Worm (Caenorhabditis elegans): ENCODE measurements around the gene kin-16.

kin-16 gene

ce11 chrII:9438227-9438626 is 2.3 kb upstream of the kin-16 start, which contains the start of gene chil-13:
Gene chil-13 (minus strand): TSS chrII:9438327.
- TF ChIP-seq aptf-2 (GFP tag; conservative IDR thresholded peaks at IDR 0.05): no peak
- TF ChIP-seq rcor-1 (GFP tag; IDR thresholded peaks at IDR 0.05): no peak
- TF ChIP-seq ztf-26 (tag; optimal IDR thresholded peaks at IDR 0.05): no peak
- no peak for TF ChIP-seq ceh-91 (GFP tag; IDR thresholded peaks at IDR 0.05)
- TF ChIP-seq lin-40 (tag; optimal IDR thresholded peaks at IDR 0.05): no peak
- no peak for TF ChIP-seq Y53G8AR.9 (GFP tag; conservative IDR thresholded peaks at IDR 0.05)
- TF ChIP-seq dpff-1 (tag; optimal IDR thresholded peaks at IDR 0.05): no peak
- TF ChIP-seq K11D2.4 (GFP tag; IDR thresholded peaks at IDR 0.05): no peak
- TF ChIP-seq unc-62 (GFP tag; optimal IDR thresholded peaks at IDR 0.05): no peak
- no peak for TF ChIP-seq tbp1 (GFP tag; optimal IDR thresholded peaks at IDR 0.05)
- TF ChIP-seq madf-6 (GFP tag; IDR thresholded peaks at IDR 0.05): no peak
- no peak for TF ChIP-seq lin-54 (GFP tag; optimal IDR thresholded peaks at IDR 0.05)
- no peak for TF ChIP-seq T07F8.4 (tag; optimal IDR thresholded peaks at IDR 0.05)
- no peak for TF ChIP-seq hmg-1.2 (GFP tag; IDR thresholded peaks at IDR 0.05)
- no peak for TF ChIP-seq hlh-12 (tag; optimal IDR thresholded peaks at IDR 0.05)
- TF ChIP-seq lsy-27 (tag; optimal IDR thresholded peaks at IDR 0.05; ENCODE audit: borderline replicate concordance, insufficient read depth): no peak
- no peak for TF ChIP-seq nfyb-1 (GFP tag; IDR thresholded peaks at IDR 0.05)
- TF ChIP-seq zfh-2 (GFP tag; conservative IDR thresholded peaks at IDR 0.05): no peak
- TF ChIP-seq F55B11.4 (tag; optimal IDR thresholded peaks at IDR 0.05; ENCODE audit: borderline replicate concordance, insufficient read depth): no peak
- TF ChIP-seq lin-26 (GFP tag; IDR thresholded peaks at IDR 0.05): no peak

ce11 chrII:9433609-9434008 is 2.3 kb downstream of the kin-16 start, which contains the start of gene kin-15:
Gene kin-15 (minus strand): TSS chrII:9433709.
- TF ChIP-seq zfh-2 (GFP tag; conservative IDR thresholded peaks at IDR 0.05): no peak
- TF ChIP-seq unc-62 (GFP tag; optimal IDR thresholded peaks at IDR 0.05): no peak
- TF ChIP-seq nhr-179 (tag; optimal IDR thresholded peaks at IDR 0.05): no peak
- no peak for TF ChIP-seq lin-26 (GFP tag; IDR thresholded peaks at IDR 0.05)
- TF ChIP-seq dpl-1 (GFP tag; optimal IDR thresholded peaks at IDR 0.05): no peak
- no peak for TF ChIP-seq ztf-26 (tag; optimal IDR thresholded peaks at IDR 0.05)
- TF ChIP-seq madf-10 (tag; optimal IDR thresholded peaks at IDR 0.05): no peak
- no peak for TF ChIP-seq tbp1 (GFP tag; optimal IDR thresholded peaks at IDR 0.05)
- no peak for TF ChIP-seq zim-3 (tag; optimal IDR thresholded peaks at IDR 0.05)
- TF ChIP-seq dox-1 (GFP tag; IDR thresholded peaks at IDR 0.05): no peak
- TF ChIP-seq F39B2.1 (GFP tag; IDR thresholded peaks at IDR 0.05): no peak
- no peak for TF ChIP-seq ccch-3 (GFP tag; optimal IDR thresholded peaks at IDR 0.05)

- no peak for TF ChIP-seq sdz-38 (tag; optimal IDR thresholded peaks at IDR 0.05)
- no peak for TF ChIP-seq ztf-25 (GFP tag; IDR thresholded peaks at IDR 0.05)
- no peak for TF ChIP-seq nhr-90 (tag; optimal IDR thresholded peaks at IDR 0.05)
- no peak for TF ChIP-seq aptf-2 (GFP tag; conservative IDR thresholded peaks at IDR 0.05)
- no peak for TF ChIP-seq B0261.1 (tag; optimal IDR thresholded peaks at IDR 0.05)
- no peak for TF ChIP-seq F10E7.11 (tag; optimal IDR thresholded peaks at IDR 0.05)
- no peak for TF ChIP-seq B0019.2 (GFP tag; conservative IDR thresholded peaks at IDR 0.05)
- TF ChIP-seq K11D2.4 (GFP tag; IDR thresholded peaks at IDR 0.05): no peak
- no peak for TF ChIP-seq somi-1 (GFP tag; optimal IDR thresholded peaks at IDR 0.05)
- TF ChIP-seq pha-4 (tag; optimal IDR thresholded peaks at IDR 0.05): no peak
- no peak for TF ChIP-seq mes-4 (tag; optimal IDR thresholded peaks at IDR 0.05)
- no peak for TF ChIP-seq atf-7 (tag; optimal IDR thresholded peaks at IDR 0.05)
- no peak for TF ChIP-seq lin-26 (GFP tag; IDR thresholded peaks at IDR 0.05)
- no peak for TF ChIP-seq dox-1 (GFP tag; IDR thresholded peaks at IDR 0.05)
Measured at ce11 chrII:9431119-9431518, 4.8 kb downstream of the kin-16 start.

Data from whole organism, young adult.